Worm (Caenorhabditis elegans) whole organism, mixed stage, embryonic: ENCODE data around the gene spe-6.

Source experiments
- M03D4.4 ChIP-seq: sonication (generic microtip); optimal IDR thresholded peaks from 2 replicates; lab custom pipeline; 2017; ENCODE audit warnings: mild to moderate bottlenecking, missing genetic modification characterization, missing compliant biosample characterization
- blmp-1 ChIP-seq: fragments of 150-350 bp; optimal IDR thresholded peaks from 2 replicates; lab custom pipeline; 2014; ENCODE audit warnings: missing biosample characterization, missing genetic modification characterization
- ceh-39 ChIP-seq: fragments of 150-350 bp; optimal IDR thresholded peaks from 2 replicates; lab custom pipeline; 2014; ENCODE audit warnings: missing biosample characterization, missing genetic modification characterization
- ceh-43 ChIP-seq: fragments of 200-800 bp; sonication (Bioruptor generic); optimal IDR thresholded peaks from 2 replicates; lab custom pipeline; 2018; ENCODE audit warnings: mild to moderate bottlenecking, missing genetic modification characterization, moderate library complexity, missing compliant biosample characterization
- ceh-83 ChIP-seq: fragments of 200-800 bp; sonication (Bioruptor generic); optimal IDR thresholded peaks from 2 replicates; lab custom pipeline; 2018; ENCODE audit warnings: mild to moderate bottlenecking, missing genetic modification characterization, missing compliant biosample characterization
- ces-1 ChIP-seq: fragments of 150-350 bp; optimal IDR thresholded peaks from 2 replicates; lab custom pipeline; 2014; ENCODE audit warnings: missing biosample characterization, missing genetic modification reagents, missing genetic modification characterization
- cnd-1 ChIP-seq: fragments of 200-800 bp; sonication (Bioruptor generic); optimal IDR thresholded peaks from 2 replicates; lab custom pipeline; 2018; ENCODE audit warnings: mild to moderate bottlenecking, missing genetic modification characterization, missing compliant biosample characterization
- elt-3 ChIP-seq: fragments of 150-350 bp; optimal IDR thresholded peaks from 2 replicates; lab custom pipeline; 2014; ENCODE audit warnings: missing biosample characterization, missing genetic modification characterization
- flh-1 ChIP-seq: fragments of 200-800 bp; sonication (Bioruptor generic); optimal IDR thresholded peaks from 2 replicates; lab custom pipeline; 2018; ENCODE audit warnings: mild to moderate bottlenecking, missing genetic modification characterization, moderate library complexity, missing compliant biosample characterization
- ham-2 ChIP-seq: fragments of 200-800 bp; sonication (Bioruptor generic); optimal IDR thresholded peaks from 2 replicates; lab custom pipeline; 2018; ENCODE audit warnings: mild to moderate bottlenecking, missing genetic modification characterization, missing compliant biosample characterization
- hlh-1 ChIP-seq: fragments of 150-350 bp; optimal IDR thresholded peaks from 2 replicates; lab custom pipeline; 2014; ENCODE audit warnings: missing biosample characterization, missing genetic modification reagents, missing genetic modification characterization
- lin-13 ChIP-seq: fragments of 150-350 bp; optimal IDR thresholded peaks from 2 replicates; lab custom pipeline; 2014; ENCODE audit warnings: missing biosample characterization, missing genetic modification characterization
- lsy-2 ChIP-seq: fragments of 150-350 bp; optimal IDR thresholded peaks from 2 replicates; lab custom pipeline; 2014; ENCODE audit warnings: missing biosample characterization, missing genetic modification characterization
- mab-5 ChIP-seq: fragments of 150-350 bp; optimal IDR thresholded peaks from 2 replicates; lab custom pipeline; 2014; ENCODE audit warnings: missing biosample characterization, missing genetic modification characterization
- mep-1 ChIP-seq: fragments of 150-350 bp; optimal IDR thresholded peaks from 2 replicates; lab custom pipeline; 2017; ENCODE audit warnings: missing biosample characterization, missing genetic modification reagents, missing genetic modification characterization, inconsistent platforms
- mls-2 ChIP-seq: sonication (generic microtip); optimal IDR thresholded peaks from 2 replicates; lab custom pipeline; 2016; ENCODE audit warnings: mild to moderate bottlenecking, missing genetic modification characterization, moderate library complexity, missing compliant biosample characterization
- nhr-12 ChIP-seq: fragments of 150-350 bp; optimal IDR thresholded peaks from 2 replicates; lab custom pipeline; 2014; ENCODE audit warnings: missing biosample characterization, missing genetic modification characterization
- nhr-2 ChIP-seq: fragments of 150-350 bp; optimal IDR thresholded peaks from 2 replicates; lab custom pipeline; 2014; ENCODE audit warnings: missing biosample characterization, missing genetic modification characterization
- nhr-237 ChIP-seq: fragments of 150-350 bp; optimal IDR thresholded peaks from 2 replicates; lab custom pipeline; 2014; ENCODE audit warnings: missing biosample characterization, missing genetic modification characterization
- nhr-28 ChIP-seq: fragments of 150-350 bp; optimal IDR thresholded peaks from 2 replicates; lab custom pipeline; 2014; ENCODE audit warnings: missing biosample characterization, missing genetic modification characterization
- nhr-76 ChIP-seq: sonication (generic microtip); optimal IDR thresholded peaks from 2 replicates; lab custom pipeline; 2017; ENCODE audit warnings: missing biosample characterization, missing genetic modification characterization
- pha-4 ChIP-seq: fragments of 150-350 bp; optimal IDR thresholded peaks from 2 replicates; lab custom pipeline; 2018; ENCODE audit warnings: missing biosample characterization, missing genetic modification reagents, missing genetic modification characterization
- sem-2 ChIP-seq: fragments of 200-800 bp; sonication (Bioruptor generic); optimal IDR thresholded peaks from 2 replicates; lab custom pipeline; 2018; ENCODE audit warnings: mild to moderate bottlenecking, missing genetic modification characterization, missing compliant biosample characterization
- snpc-4 ChIP-seq: fragments of 150-350 bp; optimal IDR thresholded peaks from 2 replicates; lab custom pipeline; 2014; ENCODE audit warnings: missing biosample characterization, missing genetic modification characterization
- sptf-1 ChIP-seq: sonication (generic microtip); optimal IDR thresholded peaks from 2 replicates; lab custom pipeline; 2017; ENCODE audit warnings: mild to moderate bottlenecking, missing genetic modification characterization, moderate library complexity, missing compliant biosample characterization
- unc-120 ChIP-seq: sonication (generic microtip); optimal IDR thresholded peaks from 2 replicates; lab custom pipeline; 2017; ENCODE audit warnings: missing genetic modification characterization, missing compliant biosample characterization; ENCODE audit not compliant: poor library complexity, severe bottlenecking
- unc-39 ChIP-seq: fragments of 150-350 bp; optimal IDR thresholded peaks from 2 replicates; lab custom pipeline; 2014; ENCODE audit warnings: missing biosample characterization, missing genetic modification characterization
- unc-62 ChIP-seq: fragments of 150-350 bp; optimal IDR thresholded peaks from 2 replicates; lab custom pipeline; 2014; ENCODE audit warnings: missing biosample characterization, missing genetic modification reagents, missing genetic modification characterization
- zip-8 ChIP-seq: fragments of 150-350 bp; optimal IDR thresholded peaks from 2 replicates; lab custom pipeline; 2014; ENCODE audit warnings: missing biosample characterization, missing genetic modification characterization
- ztf-11 ChIP-seq: fragments of 150-350 bp; optimal IDR thresholded peaks from 2 replicates; lab custom pipeline; 2014; ENCODE audit warnings: missing biosample characterization, missing genetic modification characterization

Gene spe-6

DNA sequence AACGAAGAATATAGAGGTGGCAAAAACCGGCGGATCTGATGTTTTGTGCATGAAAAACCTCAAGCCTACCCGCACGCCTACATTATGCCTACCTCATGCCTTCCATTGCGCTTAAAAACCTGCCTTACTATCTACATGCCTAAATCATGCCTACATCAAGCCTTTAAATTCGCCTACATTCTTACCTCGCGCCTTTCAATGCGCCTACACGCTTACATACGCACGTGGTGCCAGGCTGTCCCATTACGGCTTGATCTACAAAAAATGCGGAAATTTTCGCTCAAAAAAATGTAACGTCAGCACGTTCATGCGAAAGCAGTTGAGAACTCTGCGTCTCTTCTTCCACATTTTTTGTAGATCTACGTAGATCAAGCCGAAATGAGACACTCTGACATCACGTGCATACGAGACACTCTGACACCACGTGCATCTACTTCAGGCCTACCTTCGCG is 21.1 kb upstream of the spe-6 start, which contains the start of gene fbxa-220:
TSS of gene fbxa-220 (minus strand) at position 51 of the 452 bp plus-strand sequence.
- TF ChIP-seq lin-13 (tag; lab: Kevin White, UChicago) (no peak), ham-2 (GFP tag; lab: Kevin White, UChicago) (no peak), mab-5 (tag; lab: Kevin White, UChicago) (no peak), zip-8 (tag; lab: Kevin White, UChicago) (no peak), pha-4 (tag; lab: Kevin White, UChicago) (no peak), nhr-76 (no peak), lsy-2 (tag; lab: Kevin White, UChicago) (no peak), nhr-2 (no peak), ces-1 (GFP tag; lab: Kevin White, UChicago) (no peak), blmp-1 (tag; lab: Kevin White, UChicago) (no peak), sem-2 (GFP tag; lab: Kevin White, UChicago) (no peak), ceh-39 (tag; lab: Kevin White, UChicago) (no peak), unc-62 (GFP tag; lab: Kevin White, UChicago) (no peak), ztf-11 (tag; lab: Kevin White, UChicago) (no peak), ceh-43 (GFP tag; lab: Kevin White, UChicago) (no peak)

DNA sequence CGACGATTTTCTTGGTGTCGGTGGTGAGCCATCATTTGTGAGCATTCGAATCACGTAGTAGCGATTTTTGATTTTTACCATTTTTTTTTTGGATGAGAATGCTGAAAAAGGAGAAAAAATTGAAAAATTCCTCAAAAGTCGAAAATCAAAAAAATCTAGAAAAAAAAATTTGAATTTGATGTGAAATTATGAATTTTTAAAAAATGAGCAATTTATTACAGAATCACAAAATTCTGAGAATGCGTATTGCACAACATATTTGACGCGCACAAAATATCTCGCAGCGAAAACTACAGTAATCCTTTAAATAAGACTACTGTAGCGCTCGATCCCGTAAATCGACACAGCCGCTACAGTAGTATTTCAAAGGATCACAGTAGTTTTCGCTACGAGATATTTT is 18.0 kb upstream of the spe-6 start, which contains the start of gene popl-5:
TSS of gene popl-5 (minus strand) at position 101 of the 400 bp plus-strand sequence.
- TF ChIP-seq unc-120 (tag; lab: Kevin White, UChicago) (no peak), sem-2 (GFP tag; lab: Kevin White, UChicago) (no peak), ztf-11 (tag; lab: Kevin White, UChicago) (no peak), nhr-28 (tag; lab: Kevin White, UChicago) (no peak), mab-5 (tag; lab: Kevin White, UChicago) (no peak), mls-2 (tag; lab: Kevin White, UChicago) (no peak), ham-2 (GFP tag; lab: Kevin White, UChicago) (no peak), lsy-2 (tag; lab: Kevin White, UChicago) (no peak), ces-1 (GFP tag; lab: Kevin White, UChicago) (no peak), nhr-12 (tag; lab: Kevin White, UChicago) (no peak), nhr-76 (no peak), ceh-83 (GFP tag; lab: Kevin White, UChicago) (no peak), ceh-43 (GFP tag; lab: Kevin White, UChicago) (no peak), elt-3 (tag; lab: Kevin White, UChicago) (no peak)

DNA sequence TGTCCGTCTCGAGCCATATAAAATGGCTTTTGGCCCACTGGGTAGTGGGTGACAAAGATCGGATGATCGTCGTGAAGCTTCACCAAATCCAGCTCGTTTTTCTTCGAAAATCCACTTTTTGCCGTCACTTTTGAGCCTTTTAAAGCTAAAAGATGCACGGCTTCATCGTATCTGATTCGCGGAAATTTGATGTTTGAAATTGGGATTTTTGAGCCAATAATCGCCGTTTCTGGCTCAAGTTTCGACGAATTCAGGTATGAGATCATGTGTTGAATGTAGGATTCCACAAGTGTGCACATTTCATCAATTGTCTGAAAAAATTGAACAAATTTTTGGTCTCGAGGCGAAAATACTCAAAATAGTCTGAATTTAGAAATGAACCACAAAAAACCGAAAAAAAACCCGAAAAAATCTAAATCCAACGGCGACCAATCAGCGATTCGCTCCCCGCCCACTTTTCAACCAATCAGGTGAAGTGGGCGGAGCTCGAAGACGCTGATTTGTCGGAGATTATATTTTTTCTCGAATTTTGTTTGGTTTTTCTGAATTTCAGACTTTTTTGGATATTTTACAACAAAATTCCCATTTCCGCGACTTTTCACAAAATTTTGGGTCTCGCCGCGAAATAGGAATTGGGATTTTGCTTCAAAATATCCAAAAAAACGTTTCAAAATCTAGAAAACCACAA is 16.5 kb upstream of the spe-6 start:
- TF ChIP-seq unc-120 (tag; lab: Kevin White, UChicago) (no peak), lsy-2 (tag; lab: Kevin White, UChicago) (no peak), flh-1 (GFP tag; lab: Kevin White, UChicago) (no peak), ces-1 (GFP tag; lab: Kevin White, UChicago) (no peak), nhr-12 (tag; lab: Kevin White, UChicago) (no peak), mab-5 (tag; lab: Kevin White, UChicago) (no peak), unc-39 (tag; lab: Kevin White, UChicago) (no peak), snpc-4 (tag; lab: Kevin White, UChicago) (no peak), zip-8 (tag; lab: Kevin White, UChicago) (no peak), M03D4.4 (tag; lab: Kevin White, UChicago) (no peak), nhr-2 (no peak), unc-62 (GFP tag; lab: Kevin White, UChicago) (no peak), nhr-237 (no peak), blmp-1 (tag; lab: Kevin White, UChicago) (no peak), hlh-1 (tag; lab: Kevin White, UChicago) (no peak), ztf-11 (tag; lab: Kevin White, UChicago) (no peak)

DNA sequence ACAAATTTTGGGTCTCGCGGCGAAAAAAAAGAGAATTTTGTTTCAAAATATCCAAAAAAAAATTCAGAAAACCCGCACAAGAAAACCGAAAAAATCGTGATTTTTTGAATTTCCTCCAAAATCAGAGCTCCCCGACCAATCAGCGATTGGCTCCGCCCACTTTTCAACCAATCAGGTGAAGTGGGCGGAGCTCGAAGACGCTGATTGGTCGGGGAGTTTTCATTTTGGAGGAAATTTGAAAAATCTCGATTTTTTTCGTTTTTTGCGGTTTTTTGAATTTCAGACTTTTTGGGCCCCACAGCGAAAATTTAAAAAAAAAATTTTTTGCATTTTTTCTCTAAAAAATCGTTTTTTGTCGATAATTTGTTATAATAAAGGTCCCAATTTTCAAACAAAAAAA is 15.7 kb upstream of the spe-6 start:
- no peak for TF ChIP-seq sem-2 (GFP tag; lab: Kevin White, UChicago)
- no peak for TF ChIP-seq snpc-4 (tag; lab: Kevin White, UChicago)
- no peak for TF ChIP-seq ceh-39 (tag; lab: Kevin White, UChicago)
- no peak for TF ChIP-seq nhr-76
- TF ChIP-seq, all 35 proteins: peak for 0

DNA sequence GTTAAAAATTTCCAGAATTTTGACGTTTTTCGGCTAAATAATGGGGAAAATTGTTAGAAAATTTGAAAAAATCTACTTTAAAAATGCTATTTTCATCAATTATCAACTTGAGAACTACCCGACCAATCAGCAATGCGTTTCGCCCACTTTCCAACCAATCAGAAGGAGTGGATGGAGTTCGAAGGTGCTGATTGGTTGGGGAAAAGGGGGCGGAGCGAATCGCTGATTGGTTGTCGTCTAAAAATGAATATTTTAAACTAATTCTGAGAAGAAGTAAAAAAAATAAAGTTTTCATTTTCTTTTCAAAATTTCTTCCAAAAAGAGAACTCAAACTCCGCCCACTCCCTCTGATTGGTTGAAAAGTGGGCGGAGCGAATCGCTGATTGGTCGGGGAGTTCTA is 15.1 kb upstream of the spe-6 start:
- TF ChIP-seq unc-120 (tag; lab: Kevin White, UChicago) (no peak), ces-1 (GFP tag; lab: Kevin White, UChicago) (no peak), M03D4.4 (tag; lab: Kevin White, UChicago) (no peak), mab-5 (tag; lab: Kevin White, UChicago) (no peak), cnd-1 (tag; lab: Kevin White, UChicago) (no peak), sptf-1 (tag; lab: Kevin White, UChicago) (no peak), mls-2 (tag; lab: Kevin White, UChicago) (no peak), snpc-4 (tag; lab: Kevin White, UChicago) (no peak), blmp-1 (tag; lab: Kevin White, UChicago) (no peak), mep-1 (no peak), pha-4 (tag; lab: Kevin White, UChicago) (no peak)
- TF ChIP-seq, all 35 proteins: peak for 0
